Fruit fly (Drosophila melanogaster) whole organism, embryonic: Measurements from ENCODE around the gene CG13995.

Experiments
- Ada2b ChIP-seq: fragments of 200-800 bp; sonication (Bioruptor generic); IDR thresholded peaks from 2 replicates; pipeline ENCODE4 v1.3.6; 2022; ENCODE audit warnings: missing biosample characterization, missing genetic modification characterization
- Bteb2 ChIP-seq: fragments of 200-800 bp; sonication (Bioruptor generic); optimal IDR thresholded peaks from 2 replicates; lab custom pipeline; 2016; ENCODE audit warnings: missing biosample characterization, missing genetic modification characterization
- C15 ChIP-seq: fragments of 200-800 bp; sonication (Bioruptor generic); IDR thresholded peaks from 3 replicates; pipeline ENCODE4 v1.3.6; 2022; ENCODE audit warnings: missing biosample characterization, missing genetic modification characterization
- CG10366 ChIP-seq: fragments of 200-800 bp; sonication (Bioruptor generic); IDR thresholded peaks from 2 replicates; pipeline ENCODE4 v1.3.6; 2022; ENCODE audit warnings: missing biosample characterization, missing genetic modification characterization
- CG10462 ChIP-seq: fragments of 200-800 bp; sonication (Bioruptor generic); optimal IDR thresholded peaks from 2 replicates; lab custom pipeline; 2016; ENCODE audit warnings: missing biosample characterization, missing genetic modification characterization
- CG10654 ChIP-seq: fragments of 200-800 bp; sonication (Bioruptor generic); optimal IDR thresholded peaks from 2 replicates; lab custom pipeline; 2016; ENCODE audit warnings: missing biosample characterization, missing genetic modification characterization
- CG12299 ChIP-seq: fragments of 200-800 bp; sonication (Bioruptor generic); optimal IDR thresholded peaks from 2 replicates; lab custom pipeline; 2018; ENCODE audit warnings: missing biosample characterization, mild to moderate bottlenecking, missing genetic modification characterization
- CG1233 ChIP-seq: fragments of 200-800 bp; sonication (Bioruptor generic); optimal IDR thresholded peaks from 4 replicates; lab custom pipeline; 2018; ENCODE audit warnings: missing biosample characterization, mild to moderate bottlenecking, missing genetic modification characterization
- CG12769 ChIP-seq: fragments of 200-800 bp; sonication (Bioruptor generic); optimal IDR thresholded peaks from 2 replicates; lab custom pipeline; 2019; ENCODE audit warnings: missing biosample characterization, mild to moderate bottlenecking, missing genetic modification characterization, moderate library complexity
- CG14860 ChIP-seq: fragments of 200-800 bp; sonication (Bioruptor generic); IDR thresholded peaks from 3 replicates; pipeline ENCODE4 v1.3.6; 2022; ENCODE audit warnings: missing biosample characterization, missing genetic modification characterization; ENCODE audit not compliant: partially characterized antibody
- CG14965 ChIP-seq: fragments of 200-800 bp; sonication (Bioruptor generic); optimal IDR thresholded peaks from 2 replicates; lab custom pipeline; 2016; ENCODE audit warnings: missing biosample characterization, missing genetic modification characterization, borderline replicate concordance
- CG1529 ChIP-seq: fragments of 200-800 bp; sonication (Bioruptor generic); optimal IDR thresholded peaks from 3 replicates; lab custom pipeline; 2018; ENCODE audit warnings: missing biosample characterization, missing genetic modification characterization
- CG17385 ChIP-seq: fragments of 200-800 bp; sonication (Bioruptor generic); optimal IDR thresholded peaks from 3 replicates; lab custom pipeline; 2018; ENCODE audit warnings: missing biosample characterization, mild to moderate bottlenecking, missing genetic modification characterization
- CG17802 ChIP-seq: fragments of 200-800 bp; sonication (Bioruptor generic); optimal IDR thresholded peaks from 2 replicates; lab custom pipeline; 2018; ENCODE audit warnings: missing biosample characterization, mild to moderate bottlenecking, missing genetic modification characterization, moderate library complexity
- CG4328 ChIP-seq: fragments of 200-800 bp; sonication (Bioruptor generic); optimal IDR thresholded peaks from 3 replicates; lab custom pipeline; 2017; ENCODE audit warnings: missing biosample characterization, missing genetic modification reagents, missing genetic modification characterization
- CG4360 ChIP-seq: fragments of 200-800 bp; sonication (Bioruptor generic); IDR thresholded peaks from 2 replicates; pipeline ENCODE4 v1.3.6; 2022; ENCODE audit warnings: missing biosample characterization, missing genetic modification characterization
- CG4617 ChIP-seq: fragments of 200-800 bp; sonication (Bioruptor generic); optimal IDR thresholded peaks from 3 replicates; lab custom pipeline; 2016; ENCODE audit warnings: missing biosample characterization, missing genetic modification characterization, borderline replicate concordance
- CG4854 ChIP-seq: fragments of 200-800 bp; sonication (Bioruptor generic); optimal IDR thresholded peaks from 2 replicates; lab custom pipeline; 2016; ENCODE audit warnings: missing biosample characterization, missing genetic modification characterization, inconsistent platforms
- CG6175 ChIP-seq: fragments of 200-800 bp; sonication (Bioruptor generic); IDR thresholded peaks from 3 replicates; pipeline ENCODE4 v1.3.6; 2022; ENCODE audit warnings: missing biosample characterization, missing genetic modification characterization
- CG6654 ChIP-seq: fragments of 200-800 bp; sonication (Bioruptor generic); optimal IDR thresholded peaks from 2 replicates; lab custom pipeline; 2017; ENCODE audit warnings: missing biosample characterization, mild to moderate bottlenecking, missing genetic modification characterization
- CG8388 ChIP-seq: fragments of 200-800 bp; sonication (Bioruptor generic); optimal IDR thresholded peaks from 2 replicates; lab custom pipeline; 2019; ENCODE audit warnings: missing biosample characterization, mild to moderate bottlenecking, missing genetic modification characterization, moderate library complexity
- CG9215 ChIP-seq: fragments of 200-800 bp; sonication (Bioruptor generic); IDR thresholded peaks from 2 replicates; pipeline ENCODE4 v1.3.6; 2022; ENCODE audit warnings: missing biosample characterization, missing genetic modification characterization
- CG9609 ChIP-seq: fragments of 200-800 bp; sonication (Bioruptor generic); optimal IDR thresholded peaks from 3 replicates; lab custom pipeline; 2016; ENCODE audit warnings: missing biosample characterization, missing genetic modification characterization
- CG9727 ChIP-seq: fragments of 200-800 bp; sonication (Bioruptor generic); optimal IDR thresholded peaks from 3 replicates; lab custom pipeline; 2017; ENCODE audit warnings: missing biosample characterization, mild to moderate bottlenecking, missing genetic modification characterization
- CG9876 ChIP-seq: fragments of 200-800 bp; sonication (Bioruptor generic); optimal IDR thresholded peaks from 2 replicates; lab custom pipeline; 2016; ENCODE audit warnings: missing biosample characterization, missing genetic modification characterization
- Dbx ChIP-seq: fragments of 200-800 bp; sonication (Bioruptor generic); IDR thresholded peaks from 3 replicates; pipeline ENCODE4 v1.3.6; 2022; ENCODE audit warnings: missing biosample characterization, missing genetic modification characterization
- Dip3 ChIP-seq: fragments of 200-800 bp; sonication (Bioruptor generic); optimal IDR thresholded peaks from 3 replicates; lab custom pipeline; 2016; ENCODE audit warnings: missing biosample characterization, missing genetic modification characterization
- Doc2 ChIP-seq: fragments of 200-800 bp; sonication (Bioruptor generic); IDR thresholded peaks from 2 replicates; pipeline ENCODE4 v1.3.6; 2022; ENCODE audit warnings: missing biosample characterization, missing genetic modification characterization
- GATAe ChIP-seq: fragments of 200-800 bp; sonication (Bioruptor generic); conservative IDR thresholded peaks from 2 replicates; pipeline ENCODE4 v1.3.6; 2022; ENCODE audit warnings: missing biosample characterization, missing genetic modification characterization
- Neu2 ChIP-seq: fragments of 200-800 bp; sonication (Bioruptor generic); optimal IDR thresholded peaks from 3 replicates; lab custom pipeline; 2016; ENCODE audit warnings: missing biosample characterization, missing genetic modification characterization, borderline replicate concordance
- Optix ChIP-seq: fragments of 200-800 bp; sonication (Bioruptor generic); IDR thresholded peaks from 3 replicates; pipeline ENCODE4 v1.3.6; 2022; ENCODE audit warnings: missing biosample characterization, missing genetic modification characterization
- Ptx1 ChIP-seq: fragments of 200-800 bp; sonication (Bioruptor generic); IDR thresholded peaks from 2 replicates; pipeline ENCODE4 v1.3.6; 2022; ENCODE audit warnings: missing biosample characterization, missing genetic modification characterization
- Side ChIP-seq: fragments of 200-800 bp; sonication (Bioruptor generic); optimal IDR thresholded peaks from 2 replicates; lab custom pipeline; 2016; ENCODE audit warnings: missing biosample characterization, missing genetic modification characterization
- Taf1 ChIP-seq: fragments of 200-800 bp; sonication (Bioruptor generic); IDR thresholded peaks from 2 replicates; pipeline ENCODE4 v1.3.6; 2022; ENCODE audit warnings: missing biosample characterization, missing genetic modification characterization
- Xbp1 ChIP-seq: fragments of 200-800 bp; sonication (Bioruptor generic); optimal IDR thresholded peaks from 3 replicates; lab custom pipeline; 2016; ENCODE audit warnings: missing biosample characterization, mild to moderate bottlenecking, missing genetic modification characterization
- YL-1 ChIP-seq: fragments of 200-800 bp; sonication (Bioruptor generic); optimal IDR thresholded peaks from 3 replicates; lab custom pipeline; 2017; ENCODE audit warnings: missing biosample characterization, mild to moderate bottlenecking, missing genetic modification characterization
- bab2 ChIP-seq: fragments of 200-800 bp; sonication (Bioruptor generic); optimal IDR thresholded peaks from 2 replicates; lab custom pipeline; 2016; ENCODE audit warnings: missing biosample characterization, missing genetic modification characterization
- bsh ChIP-seq, 2 experiments: fragments of 200-800 bp; sonication (Bioruptor generic); optimal IDR thresholded peaks; 2 replicates each; lab custom pipeline; 2017 to 2018; ENCODE audit warnings: mild to moderate bottlenecking in 2 of 2, missing biosample characterization in 2 of 2, missing genetic modification characterization in 2 of 2, moderate library complexity in 1 of 2
- cas ChIP-seq: fragments of 200-800 bp; sonication (Bioruptor generic); IDR thresholded peaks from 2 replicates; pipeline ENCODE4 v1.3.6; 2022; ENCODE audit warnings: missing biosample characterization, missing genetic modification characterization
- cwo ChIP-seq: fragments of 200-800 bp; sonication (Bioruptor generic); optimal IDR thresholded peaks from 3 replicates; lab custom pipeline; 2017; ENCODE audit warnings: missing biosample characterization, missing genetic modification characterization, mild to moderate bottlenecking, moderate library complexity, missing genetic modification reagents
- da ChIP-seq: fragments of 200-800 bp; sonication (Bioruptor generic); optimal IDR thresholded peaks from 2 replicates; lab custom pipeline; 2016; ENCODE audit warnings: missing biosample characterization, missing genetic modification characterization
- dmrt11E ChIP-seq: fragments of 200-800 bp; sonication (Bioruptor generic); optimal IDR thresholded peaks from 3 replicates; lab custom pipeline; 2018; ENCODE audit warnings: missing biosample characterization, mild to moderate bottlenecking, missing genetic modification characterization, moderate library complexity
- exex ChIP-seq: fragments of 200-800 bp; sonication (Bioruptor generic); optimal IDR thresholded peaks from 4 replicates; lab custom pipeline; 2018; ENCODE audit warnings: missing biosample characterization, mild to moderate bottlenecking, missing genetic modification characterization, moderate library complexity
- gro ChIP-seq: fragments of 200-800 bp; sonication (Bioruptor generic); optimal IDR thresholded peaks from 2 replicates; lab custom pipeline; 2016; ENCODE audit warnings: missing biosample characterization, missing genetic modification characterization
- hth ChIP-seq: fragments of >200 bp; optimal IDR thresholded peaks from 2 replicates; lab custom pipeline; 2017; ENCODE audit warnings: inconsistent platforms
- klu ChIP-seq: fragments of 200-800 bp; sonication (Bioruptor generic); IDR thresholded peaks from 2 replicates; pipeline ENCODE4 v1.3.6; 2022; ENCODE audit warnings: missing biosample characterization, missing genetic modification characterization
- mld ChIP-seq: fragments of 200-800 bp; sonication (Bioruptor generic); IDR thresholded peaks from 3 replicates; pipeline ENCODE4 v1.3.6; 2022; ENCODE audit warnings: missing biosample characterization, missing genetic modification characterization; ENCODE audit not compliant: partially characterized antibody
- odd ChIP-seq: fragments of 200-800 bp; sonication (Bioruptor generic); optimal IDR thresholded peaks from 2 replicates; lab custom pipeline; 2017; ENCODE audit warnings: missing biosample characterization, mild to moderate bottlenecking, missing genetic modification characterization
- tin ChIP-seq: fragments of 200-800 bp; sonication (Bioruptor generic); optimal IDR thresholded peaks from 3 replicates; lab custom pipeline; 2016; ENCODE audit warnings: missing biosample characterization, missing genetic modification characterization
- tna ChIP-seq: fragments of 200-800 bp; sonication (Bioruptor generic); IDR thresholded peaks from 2 replicates; pipeline ENCODE4 v1.3.6; 2022; ENCODE audit warnings: missing biosample characterization, missing genetic modification characterization; ENCODE audit not compliant: partially characterized antibody
- vfl ChIP-seq: fragments of 200-800 bp; sonication (Bioruptor generic); optimal IDR thresholded peaks from 2 replicates; lab custom pipeline; 2016; ENCODE audit warnings: missing biosample characterization, missing genetic modification characterization
- zfh1 ChIP-seq: fragments of 200-800 bp; sonication (Bioruptor generic); IDR thresholded peaks from 3 replicates; pipeline ENCODE4 v1.3.6; 2022; ENCODE audit warnings: missing biosample characterization, missing genetic modification characterization

The CG13995 gene

dm6 chr2L:6037830-6038229, 16.3 kb upstream of the CG13995 start, which contains the start of the genes CG9117 and CG31643 (continued):
- TF ChIP-seq CG6175 (GFP tag; lab: Robert Waterston, UW) (no peak), CG1233 (GFP tag; lab: Kevin White, UChicago) (peak; percentile 30), exex (tag; lab: Kevin White, UChicago) (peak; percentile 60), tin (GFP tag; lab: Kevin White, UChicago) (peak; percentile 38), CG8388 (GFP tag; lab: Kevin White, UChicago) (peak; percentile 52), zfh1 (GFP tag; lab: Robert Waterston, UW) (no peak), da (GFP tag; lab: Kevin White, UChicago) (no peak), Neu2 (GFP tag; lab: Kevin White, UChicago) (no peak), odd (GFP tag; lab: Kevin White, UChicago) (no peak), Ptx1 (GFP tag; lab: Robert Waterston, UW) (no peak), CG10366 (peak; percentile 35), Dbx (GFP tag; lab: Robert Waterston, UW) (no peak), CG4854 (GFP tag; lab: Kevin White, UChicago) (peak; percentile 10), dmrt11E (tag; lab: Kevin White, UChicago) (peak; percentile 48), CG4617 (GFP tag; lab: Kevin White, UChicago) (peak; percentile 51), CG14965 (GFP tag; lab: Kevin White, UChicago) (no peak), bab2 (peak; percentile 57), CG9876 (GFP tag; lab: Kevin White, UChicago) (no peak), mld (GFP tag; lab: Robert Waterston, UW) (no peak), klu (no peak), CG1529 (GFP tag; lab: Kevin White, UChicago) (no peak), Optix (GFP tag; lab: Robert Waterston, UW) (no peak), cas (GFP tag; lab: Robert Waterston, UW) (no peak), Ada2b (GFP tag; lab: Robert Waterston, UW) (0 out of 2 replicates have a peak, but pooled peaks have one; percentile 22), Taf1 (GFP tag; lab: Robert Waterston, UW) (no peak), C15 (GFP tag; lab: Robert Waterston, UW) (no peak), Doc2 (GFP tag; lab: Robert Waterston, UW) (no peak), cwo (GFP tag; lab: Kevin White, UChicago) (peak; percentile 32), bsh (GFP tag; optimal IDR thresholded peaks at IDR 0.05; lab: Kevin White, UChicago) (peak in 1 of 2 experiments; percentile 53), CG12299 (tag; lab: Kevin White, UChicago) (peak; percentile 31), gro (GFP tag; lab: Kevin White, UChicago) (peak; percentile 64), CG4328 (no peak), CG9727 (peak; percentile 51), CG4360 (GFP tag; lab: Robert Waterston, UW) (no peak), CG6654 (no peak), GATAe (GFP tag; lab: Robert Waterston, UW) (no peak), CG12769 (no peak), CG10462 (GFP tag; lab: Kevin White, UChicago) (peak; percentile 13), CG9609 (GFP tag; lab: Kevin White, UChicago) (peak; percentile 65), tna (GFP tag; lab: Robert Waterston, UW) (no peak), CG14860 (GFP tag; lab: Robert Waterston, UW) (no peak), Side (GFP tag; lab: Kevin White, UChicago) (peak; percentile 71), YL-1 (peak; percentile 26), CG10654 (GFP tag; lab: Kevin White, UChicago) (peak; percentile 41), Bteb2 (GFP tag; lab: Kevin White, UChicago) (peak; percentile 73), vfl (GFP tag; lab: Kevin White, UChicago) (no peak), Xbp1 (GFP tag; lab: Kevin White, UChicago) (peak; percentile 68), hth (no peak), CG9215 (GFP tag; lab: Robert Waterston, UW) (no peak), Dip3 (peak; percentile 68), CG17385 (GFP tag; lab: Kevin White, UChicago) (no peak), CG17802 (tag; lab: Kevin White, UChicago) (no peak)
